Worm (Caenorhabditis elegans): Measurements from ENCODE around the gene srlf-28.

DNA sequence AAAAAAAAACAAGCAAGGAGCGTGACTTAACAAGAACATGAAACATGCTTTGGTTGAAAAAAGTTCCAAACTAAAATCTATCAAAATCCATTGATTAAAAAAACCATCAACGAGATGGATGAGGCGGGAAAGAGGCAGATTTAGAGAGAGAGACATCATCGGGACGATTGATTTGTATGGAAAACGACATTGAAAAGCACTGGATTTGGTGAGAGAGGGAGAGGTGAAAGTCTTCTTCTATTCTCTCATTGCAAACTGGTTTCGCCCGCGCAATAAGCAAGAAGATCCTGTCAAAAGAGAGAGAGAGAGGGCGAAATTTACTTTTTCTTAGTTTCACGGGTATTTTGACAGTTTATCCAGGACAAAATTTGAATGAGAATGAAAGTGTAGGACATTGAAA is 41.5 kb upstream of the srlf-28 start:
- no peak for TF ChIP-seq Y53G8AR.9 (GFP tag; conservative IDR thresholded peaks at IDR 0.05)
- TF ChIP-seq bed-1 (GFP tag; IDR thresholded peaks at IDR 0.05): no peak
- TF ChIP-seq rcor-1 (GFP tag; IDR thresholded peaks at IDR 0.05): no peak
- TF ChIP-seq F52B5.7 (tag; optimal IDR thresholded peaks at IDR 0.05): no peak
- TF ChIP-seq chd-7 (tag; optimal IDR thresholded peaks at IDR 0.05): no peak
- TF ChIP-seq ccch-3 (GFP tag; optimal IDR thresholded peaks at IDR 0.05): no peak
- TF ChIP-seq snpc-4 (GFP tag; optimal IDR thresholded peaks at IDR 0.05): no peak
- peak in 2 of 4 experiments; percentile 9 to 30 for TF ChIP-seq snpc-4 (tag; optimal IDR thresholded peaks at IDR 0.05)
- TF ChIP-seq F23B12.7 (tag; optimal IDR thresholded peaks at IDR 0.05; ENCODE audit: insufficient read depth): no peak
- no peak for TF ChIP-seq akir-1 (GFP tag; optimal IDR thresholded peaks at IDR 0.05)
- no peak for TF ChIP-seq him-1 (tag; optimal IDR thresholded peaks at IDR 0.05)
- no peak for TF ChIP-seq ets-4 (GFP tag; optimal IDR thresholded peaks at IDR 0.05)
- no peak for TF ChIP-seq attf-5 (GFP tag; optimal IDR thresholded peaks at IDR 0.05)
- no peak for TF ChIP-seq tbx-9 (tag; optimal IDR thresholded peaks at IDR 0.05; ENCODE audit: borderline replicate concordance)
- no peak for TF ChIP-seq zim-3 (tag; optimal IDR thresholded peaks at IDR 0.05)
